Fruit fly (Drosophila melanogaster): ENCODE measurements around the gene CG14397.

CG14397 gene

dm6 chr2L:21105127-21105526 is 14.1 kb downstream of the CG14397 start (continued):
- TF ChIP-seq Meics (GFP tag; optimal IDR thresholded peaks at IDR 0.05) (no peak), trem (tag; optimal IDR thresholded peaks at IDR 0.05) (no peak), grn (GFP tag; optimal IDR thresholded peaks at IDR 0.05) (no peak), schlank (tag; optimal IDR thresholded peaks at IDR 0.05) (no peak), trh (GFP tag; optimal IDR thresholded peaks at IDR 0.05) (no peak), da (GFP tag; optimal IDR thresholded peaks at IDR 0.05) (no peak), fd3F (GFP tag; optimal IDR thresholded peaks at IDR 0.05) (no peak), CG2116 (GFP tag; optimal IDR thresholded peaks at IDR 0.05) (no peak), CG31388 (GFP tag; optimal IDR thresholded peaks at IDR 0.05) (no peak), chm (GFP tag; IDR thresholded peaks at IDR 0.05) (no peak), Trl (optimal IDR thresholded peaks at IDR 0.05) (peak; percentile 19 to 20), Trl (GFP tag; optimal IDR thresholded peaks at IDR 0.05) (no peak), phol (tag; optimal IDR thresholded peaks at IDR 0.05) (peak; percentile 77), Ets65A (GFP tag) (peak; percentile 61), bigmax (GFP tag; optimal IDR thresholded peaks at IDR 0.05) (no peak), pros (GFP tag; optimal IDR thresholded peaks at IDR 0.05) (peak; percentile 25), eyg (GFP tag; optimal IDR thresholded peaks at IDR 0.05) (no peak), Six4 (GFP tag; optimal IDR thresholded peaks at IDR 0.05) (no peak), wor (GFP tag; IDR thresholded peaks at IDR 0.05) (no peak), CG14014 (GFP tag; IDR thresholded peaks at IDR 0.05) (no peak), tll (GFP tag; optimal IDR thresholded peaks at IDR 0.05) (peak in 1 of 2 experiments; percentile 61), nerfin-1 (tag; optimal IDR thresholded peaks at IDR 0.05) (peak; percentile 17), CG8388 (GFP tag; optimal IDR thresholded peaks at IDR 0.05) (no peak), CG14050 (GFP tag; IDR thresholded peaks at IDR 0.05) (no peak), row (GFP tag; IDR thresholded peaks at IDR 0.05) (no peak), CG12659 (GFP tag; optimal IDR thresholded peaks at IDR 0.05) (no peak), Pdp1 (GFP tag; optimal IDR thresholded peaks at IDR 0.05) (peak in 1 of 2 experiments; percentile 13), CG8924 (tag; optimal IDR thresholded peaks at IDR 0.05) (peak; percentile 7), CG6813 (GFP tag; optimal IDR thresholded peaks at IDR 0.05) (no peak), esg (GFP tag; conservative IDR thresholded peaks at IDR 0.05) (no peak), CG8089 (GFP tag; optimal IDR thresholded peaks at IDR 0.05) (no peak), CG4360 (GFP tag; IDR thresholded peaks at IDR 0.05) (peak; percentile 75), gem (tag; optimal IDR thresholded peaks at IDR 0.05) (no peak), cg (GFP tag; optimal IDR thresholded peaks at IDR 0.05) (no peak), B-H2 (GFP tag; optimal IDR thresholded peaks at IDR 0.05) (no peak), inv (GFP tag; IDR thresholded peaks at IDR 0.05; ENCODE audit: partially characterized antibody) (no peak), CG4282 (GFP tag; optimal IDR thresholded peaks at IDR 0.05) (no peak), crc (GFP tag; optimal IDR thresholded peaks at IDR 0.05) (no peak), amos (GFP tag; IDR thresholded peaks at IDR 0.05; ENCODE audit: partially characterized antibody) (0 out of 2 replicates have a peak, but pooled peaks have one; percentile 7), MTF-1 (GFP tag; optimal IDR thresholded peaks at IDR 0.05; ENCODE audit: borderline replicate concordance) (no peak), CG14667 (GFP tag; IDR thresholded peaks at IDR 0.05) (no peak), ewg (GFP tag; optimal IDR thresholded peaks at IDR 0.05) (peak; percentile 95), CG4730 (GFP tag; IDR thresholded peaks at IDR 0.05) (no peak), YL-1 (GFP tag; optimal IDR thresholded peaks at IDR 0.05) (no peak), lbe (GFP tag; optimal IDR thresholded peaks at IDR 0.05) (no peak), br (optimal IDR thresholded peaks at IDR 0.05) (no peak), CG13287 (GFP tag; IDR thresholded peaks at IDR 0.05; ENCODE audit: partially characterized antibody) (no peak), H15 (GFP tag; IDR thresholded peaks at IDR 0.05) (no peak), CG12942 (GFP tag; optimal IDR thresholded peaks at IDR 0.05) (no peak), exex (tag; optimal IDR thresholded peaks at IDR 0.05) (no peak), CG34422 (GFP tag; IDR thresholded peaks at IDR 0.05) (peak; percentile 27; the same call in 1 of the 3 replicates), maf-S (GFP tag; optimal IDR thresholded peaks at IDR 0.05) (no peak)

Measured in whole organism, embryonic.